Fruit fly (Drosophila melanogaster): ENCODE results near the gene Serinc.

DNA sequence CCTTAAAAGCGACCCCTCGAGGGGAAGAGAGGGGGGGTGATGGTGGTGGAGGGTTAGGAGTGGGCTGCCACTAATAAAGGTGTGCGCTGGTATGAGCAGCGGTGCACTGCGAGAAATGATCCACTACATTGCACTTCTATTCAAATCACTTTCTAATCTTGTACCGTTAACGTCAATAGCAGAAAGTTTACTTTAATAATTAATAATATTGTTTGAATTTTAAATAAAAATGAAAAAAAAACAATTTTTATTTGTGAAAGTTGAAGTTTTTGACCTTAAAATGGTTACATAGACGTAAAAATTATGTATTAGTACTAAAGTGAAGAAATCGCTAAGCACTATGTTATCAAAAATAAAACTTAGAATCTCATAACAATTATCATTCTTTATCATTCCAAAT lies 19.6 kb upstream of the Serinc start:
- TF ChIP-seq pad (GFP tag; optimal IDR thresholded peaks at IDR 0.05), result no peak
- TF ChIP-seq Hr96 (GFP tag; optimal IDR thresholded peaks at IDR 0.05), result no peak
- TF ChIP-seq bab1 (GFP tag; optimal IDR thresholded peaks at IDR 0.05), result no peak
